Fruit fly (Drosophila melanogaster) whole organism, embryonic: ENCODE measurements around the gene Rok.
A peak's percentile ranks its signal among the peaks of the same experiment; 100 is the strongest.

Experiments used
- Abd-B ChIP-seq: fragments of 200-800 bp; sonication (Bioruptor generic); optimal IDR thresholded peaks from 2 replicates; lab custom pipeline; 2018; ENCODE audit warnings: missing biosample characterization, mild to moderate bottlenecking, missing genetic modification characterization, moderate library complexity
- B-H2 ChIP-seq: fragments of 200-800 bp; sonication (Bioruptor generic); optimal IDR thresholded peaks from 2 replicates; lab custom pipeline; 2018; ENCODE audit warnings: missing biosample characterization, mild to moderate bottlenecking, missing genetic modification characterization
- BEAF-32 ChIP-seq: fragments of 200-800 bp; sonication (Bioruptor generic); optimal IDR thresholded peaks from 3 replicates; lab custom pipeline; 2017; ENCODE audit warnings: missing biosample characterization, missing genetic modification characterization, mild to moderate bottlenecking, moderate library complexity, missing genetic modification reagents
- CG12659 ChIP-seq: fragments of 200-800 bp; sonication (Bioruptor generic); optimal IDR thresholded peaks from 3 replicates; lab custom pipeline; 2017; ENCODE audit warnings: mild to moderate bottlenecking, missing biosample characterization, missing genetic modification reagents, missing genetic modification characterization
- CG13287 ChIP-seq: fragments of 200-800 bp; sonication (Bioruptor generic); IDR thresholded peaks from 2 replicates; pipeline ENCODE4 v1.3.6; 2022; ENCODE audit warnings: missing biosample characterization, missing genetic modification characterization; ENCODE audit not compliant: partially characterized antibody
- CG14860 ChIP-seq: fragments of 200-800 bp; sonication (Bioruptor generic); IDR thresholded peaks from 3 replicates; pipeline ENCODE4 v1.3.6; 2022; ENCODE audit warnings: missing biosample characterization, missing genetic modification characterization; ENCODE audit not compliant: partially characterized antibody
- CG1529 ChIP-seq: fragments of 200-800 bp; sonication (Bioruptor generic); optimal IDR thresholded peaks from 3 replicates; lab custom pipeline; 2018; ENCODE audit warnings: missing biosample characterization, missing genetic modification characterization
- CG1647 ChIP-seq: fragments of 200-800 bp; sonication (Bioruptor generic); optimal IDR thresholded peaks from 3 replicates; lab custom pipeline; 2016; ENCODE audit warnings: missing biosample characterization, missing genetic modification characterization
- CG16813 ChIP-seq: fragments of 200-800 bp; sonication (Bioruptor generic); IDR thresholded peaks from 3 replicates; pipeline ENCODE4 v1.3.6; 2022; ENCODE audit warnings: missing biosample characterization, missing genetic modification characterization; ENCODE audit not compliant: partially characterized antibody
- CG17612 ChIP-seq: fragments of 200-800 bp; sonication (Bioruptor generic); IDR thresholded peaks from 2 replicates; pipeline ENCODE4 v1.3.6; 2022; ENCODE audit warnings: missing biosample characterization, missing genetic modification characterization
- CG17829 ChIP-seq: fragments of 200-800 bp; optimal IDR thresholded peaks from 2 replicates; lab custom pipeline; 2019; ENCODE audit warnings: missing biosample characterization, mild to moderate bottlenecking, missing genetic modification characterization, moderate library complexity
- CG2116 ChIP-seq: fragments of 200-800 bp; sonication (Bioruptor generic); optimal IDR thresholded peaks from 3 replicates; lab custom pipeline; 2018; ENCODE audit warnings: missing biosample characterization, mild to moderate bottlenecking, missing genetic modification characterization
- CG2712 ChIP-seq: fragments of 200-800 bp; optimal IDR thresholded peaks from 3 replicates; lab custom pipeline; 2019; ENCODE audit warnings: missing biosample characterization, mild to moderate bottlenecking, missing genetic modification characterization, moderate library complexity
- CG30020 ChIP-seq: fragments of 200-800 bp; optimal IDR thresholded peaks from 2 replicates; lab custom pipeline; 2019; ENCODE audit warnings: missing biosample characterization, mild to moderate bottlenecking, missing genetic modification characterization, moderate library complexity
- CG33213 ChIP-seq: fragments of 200-800 bp; sonication (Bioruptor generic); optimal IDR thresholded peaks from 3 replicates; lab custom pipeline; 2016; ENCODE audit warnings: missing biosample characterization, missing genetic modification characterization
- CG34224 ChIP-seq: fragments of 200-800 bp; sonication (Bioruptor generic); IDR thresholded peaks from 3 replicates; pipeline ENCODE4 v1.3.6; 2022; ENCODE audit warnings: missing biosample characterization, missing genetic modification characterization; ENCODE audit not compliant: partially characterized antibody
- CG3995 ChIP-seq: fragments of 200-800 bp; sonication (Bioruptor generic); optimal IDR thresholded peaks from 3 replicates; lab custom pipeline; 2016; ENCODE audit warnings: missing biosample characterization, missing genetic modification characterization
- CG42726 ChIP-seq: fragments of 200-800 bp; sonication (Bioruptor generic); IDR thresholded peaks from 2 replicates; pipeline ENCODE4 v1.3.6; 2022; ENCODE audit warnings: missing biosample characterization, missing genetic modification characterization; ENCODE audit not compliant: partially characterized antibody
- CG5953 ChIP-seq: fragments of 200-800 bp; sonication (Bioruptor generic); IDR thresholded peaks from 2 replicates; pipeline ENCODE4 v1.3.6; 2022; ENCODE audit warnings: missing biosample characterization, missing genetic modification characterization
- CG6272 ChIP-seq: fragments of 200-800 bp; sonication (Bioruptor generic); IDR thresholded peaks from 2 replicates; pipeline ENCODE4 v1.3.6; 2022; ENCODE audit warnings: missing biosample characterization, missing genetic modification characterization
- CG6791 ChIP-seq: fragments of 200-800 bp; sonication (Bioruptor generic); IDR thresholded peaks from 3 replicates; pipeline ENCODE4 v1.3.6; 2022; ENCODE audit warnings: missing biosample characterization, missing genetic modification characterization; ENCODE audit not compliant: partially characterized antibody
- CG8290 ChIP-seq, 3 experiments: fragments of 200-800 bp; sonication (Bioruptor generic); optimal IDR thresholded peaks; 2 replicates each; lab custom pipeline; 2016 to 2019; ENCODE audit warnings: missing biosample characterization in 3 of 3, missing genetic modification characterization in 3 of 3, mild to moderate bottlenecking in 2 of 3, moderate library complexity in 1 of 3
- CG8388 ChIP-seq: fragments of 200-800 bp; sonication (Bioruptor generic); optimal IDR thresholded peaks from 2 replicates; lab custom pipeline; 2019; ENCODE audit warnings: missing biosample characterization, mild to moderate bottlenecking, missing genetic modification characterization, moderate library complexity
- Dref ChIP-seq: fragments of 200-800 bp; sonication (Bioruptor generic); IDR thresholded peaks from 2 replicates; pipeline ENCODE4 v1.3.6; 2022; ENCODE audit warnings: missing biosample characterization, missing genetic modification characterization
- HLH4C ChIP-seq: fragments of 200-800 bp; sonication (Bioruptor generic); IDR thresholded peaks from 3 replicates; pipeline ENCODE4 v1.3.6; 2022; ENCODE audit warnings: missing biosample characterization, missing genetic modification characterization; ENCODE audit not compliant: partially characterized antibody
- HmgZ ChIP-seq: fragments of 200-800 bp; sonication (Bioruptor generic); optimal IDR thresholded peaks from 2 replicates; lab custom pipeline; 2018; ENCODE audit warnings: missing biosample characterization, mild to moderate bottlenecking, missing genetic modification characterization
- Hmr ChIP-seq: fragments of 200-800 bp; sonication (Bioruptor generic); optimal IDR thresholded peaks from 3 replicates; lab custom pipeline; 2017; ENCODE audit warnings: mild to moderate bottlenecking, missing biosample characterization, missing genetic modification reagents, missing genetic modification characterization
- MBD-R2 ChIP-seq: fragments of 200-800 bp; sonication (Bioruptor generic); IDR thresholded peaks from 2 replicates; pipeline ENCODE4 v1.3.6; 2022; ENCODE audit warnings: missing biosample characterization, missing genetic modification characterization
- MESR4 ChIP-seq: fragments of 200-800 bp; sonication (Bioruptor generic); optimal IDR thresholded peaks from 2 replicates; lab custom pipeline; 2018; ENCODE audit warnings: missing biosample characterization, mild to moderate bottlenecking, missing genetic modification characterization, moderate library complexity
- NfI ChIP-seq: fragments of 200-800 bp; sonication (Bioruptor generic); optimal IDR thresholded peaks from 3 replicates; lab custom pipeline; 2018; ENCODE audit warnings: missing biosample characterization, mild to moderate bottlenecking, missing genetic modification characterization, moderate library complexity
- Rx ChIP-seq: fragments of 200-800 bp; sonication (Bioruptor generic); IDR thresholded peaks from 2 replicates; pipeline ENCODE4 v1.3.6; 2022; ENCODE audit warnings: missing biosample characterization, missing genetic modification characterization
- ato ChIP-seq: fragments of 200-800 bp; sonication (Bioruptor generic); IDR thresholded peaks from 2 replicates; pipeline ENCODE4 v1.3.6; 2022; ENCODE audit warnings: missing biosample characterization, missing genetic modification characterization; ENCODE audit not compliant: partially characterized antibody
- h ChIP-seq: fragments of >200 bp; optimal IDR thresholded peaks from 2 replicates; lab custom pipeline; 2017
- hb ChIP-seq: fragments of 200-800 bp; sonication (Bioruptor generic); IDR thresholded peaks from 3 replicates; pipeline ENCODE4 v1.3.6; 2022; ENCODE audit warnings: missing biosample characterization, missing genetic modification characterization; ENCODE audit not compliant: partially characterized antibody
- inv ChIP-seq: fragments of 200-800 bp; sonication (Bioruptor generic); IDR thresholded peaks from 2 replicates; pipeline ENCODE4 v1.3.6; 2022; ENCODE audit warnings: missing biosample characterization, missing genetic modification characterization; ENCODE audit not compliant: partially characterized antibody
- knrl ChIP-seq: fragments of 200-800 bp; sonication (Bioruptor generic); IDR thresholded peaks from 3 replicates; pipeline ENCODE4 v1.3.6; 2022; ENCODE audit warnings: missing biosample characterization, missing genetic modification characterization; ENCODE audit not compliant: partially characterized antibody
- mam ChIP-seq: fragments of 200-800 bp; sonication (Bioruptor generic); optimal IDR thresholded peaks from 3 replicates; lab custom pipeline; 2016; ENCODE audit warnings: missing biosample characterization, missing genetic modification characterization
- nmo ChIP-seq: fragments of 200-800 bp; sonication (Bioruptor generic); optimal IDR thresholded peaks from 2 replicates; lab custom pipeline; 2018; ENCODE audit warnings: missing biosample characterization, mild to moderate bottlenecking, missing genetic modification characterization, moderate library complexity
- pita ChIP-seq: fragments of 200-800 bp; sonication (Bioruptor generic); optimal IDR thresholded peaks from 2 replicates; lab custom pipeline; 2017; ENCODE audit warnings: missing biosample characterization, mild to moderate bottlenecking, missing genetic modification characterization
- row ChIP-seq: fragments of 200-800 bp; sonication (Bioruptor generic); IDR thresholded peaks from 3 replicates; pipeline ENCODE4 v1.3.6; 2022; ENCODE audit warnings: missing biosample characterization, missing genetic modification characterization
- schlank ChIP-seq: fragments of 200-800 bp; sonication (Bioruptor generic); optimal IDR thresholded peaks from 2 replicates; lab custom pipeline; 2018; ENCODE audit warnings: missing biosample characterization, mild to moderate bottlenecking, missing genetic modification characterization
- scrt ChIP-seq: fragments of 200-800 bp; sonication (Bioruptor generic); optimal IDR thresholded peaks from 2 replicates; lab custom pipeline; 2018; ENCODE audit warnings: missing biosample characterization, mild to moderate bottlenecking, missing genetic modification characterization, moderate library complexity
- sd ChIP-seq: fragments of 200-800 bp; sonication (Bioruptor generic); optimal IDR thresholded peaks from 3 replicates; lab custom pipeline; 2018; ENCODE audit warnings: missing biosample characterization, mild to moderate bottlenecking, missing genetic modification characterization, moderate library complexity
- stwl ChIP-seq: fragments of 200-800 bp; sonication (Bioruptor generic); optimal IDR thresholded peaks from 3 replicates; lab custom pipeline; 2018; ENCODE audit warnings: missing biosample characterization, mild to moderate bottlenecking, missing genetic modification characterization, moderate library complexity
- tna ChIP-seq: fragments of 200-800 bp; sonication (Bioruptor generic); IDR thresholded peaks from 2 replicates; pipeline ENCODE4 v1.3.6; 2022; ENCODE audit warnings: missing biosample characterization, missing genetic modification characterization; ENCODE audit not compliant: partially characterized antibody
- unc-4 ChIP-seq: fragments of 200-800 bp; sonication (Bioruptor generic); IDR thresholded peaks from 2 replicates; pipeline ENCODE4 v1.3.6; 2022; ENCODE audit warnings: missing biosample characterization, missing genetic modification characterization; ENCODE audit not compliant: partially characterized antibody
- vnd ChIP-seq: fragments of 200-800 bp; sonication (Bioruptor generic); IDR thresholded peaks from 3 replicates; pipeline ENCODE4 v1.3.6; 2022; ENCODE audit warnings: missing biosample characterization, missing genetic modification characterization; ENCODE audit not compliant: partially characterized antibody

The Rok gene

dm6 chrX:16651098-16651497 is 13.9 kb upstream of the Rok start, which contains the start of the genes CG32573 and CG42512 (continued):
- TF ChIP-seq Rx (GFP tag; lab: Robert Waterston, UW), result no peak
- peak; percentile 71 for TF ChIP-seq BEAF-32 (GFP tag; lab: Kevin White, UChicago)
- peak; percentile 62; the same call in 2 of the 3 replicates for TF ChIP-seq CG6791 (GFP tag; lab: Robert Waterston, UW)
- peak; percentile 77 for TF ChIP-seq HLH4C
- TF ChIP-seq nmo (GFP tag; lab: Kevin White, UChicago), result peak; percentile 23
- TF ChIP-seq hb (GFP tag; lab: Robert Waterston, UW), result peak; percentile 49; the same call in 1 of the 3 replicates
- peak; percentile 16 for TF ChIP-seq CG17829 (tag; lab: Kevin White, UChicago)
- no peak for TF ChIP-seq CG17612 (GFP tag; lab: Robert Waterston, UW)
- peak; percentile 48; the same call in 1 of the 2 replicates for TF ChIP-seq ato
- TF ChIP-seq CG12659 (GFP tag; lab: Kevin White, UChicago), result peak; percentile 43
- no peak for TF ChIP-seq Abd-B (GFP tag; lab: Kevin White, UChicago)
- TF ChIP-seq CG2712, result peak; percentile 12
- peak; percentile 44; the same call in 1 of the 2 replicates for TF ChIP-seq inv (GFP tag; lab: Robert Waterston, UW)
- TF ChIP-seq h, result no peak
- peak; percentile 40 for TF ChIP-seq MBD-R2 (GFP tag; lab: Robert Waterston, UW)
- peak; percentile 34 for TF ChIP-seq CG33213
- peak; percentile 40; the same call in 1 of the 3 replicates for TF ChIP-seq knrl (GFP tag; lab: Robert Waterston, UW)
- no peak for TF ChIP-seq CG8290 (GFP tag; optimal IDR thresholded peaks at IDR 0.05; lab: Kevin White, UChicago)
- peak in 1 of 2 experiments; percentile 71 for TF ChIP-seq CG8290 (tag; optimal IDR thresholded peaks at IDR 0.05; lab: Kevin White, UChicago)
- peak; percentile 26 for TF ChIP-seq CG3995
- peak; percentile 11 for TF ChIP-seq CG1647
- TF ChIP-seq stwl (tag; lab: Kevin White, UChicago), result peak; percentile 95
- no peak for TF ChIP-seq CG8388
- peak; percentile 74 for TF ChIP-seq tna
- TF ChIP-seq schlank (tag; lab: Kevin White, UChicago), result no peak
- TF ChIP-seq row, result peak; percentile 12; the same call in 1 of the 3 replicates
- TF ChIP-seq MESR4 (GFP tag; lab: Kevin White, UChicago), result peak; percentile 11
- TF ChIP-seq CG1529, result no peak
- TF ChIP-seq NfI (GFP tag; lab: Kevin White, UChicago), result no peak
- TF ChIP-seq CG34224, result peak; percentile 79
- peak; percentile 19 for TF ChIP-seq Hmr
- no peak for TF ChIP-seq CG6272 (GFP tag; lab: Robert Waterston, UW)
- TF ChIP-seq HmgZ (tag; lab: Kevin White, UChicago), result peak; percentile 49
- TF ChIP-seq vnd (GFP tag; lab: Robert Waterston, UW), result 0 out of 3 replicates have a peak, but pooled peaks have one; percentile 52
- TF ChIP-seq B-H2 (GFP tag; lab: Kevin White, UChicago), result peak; percentile 43
- peak; percentile 13 for TF ChIP-seq mam (GFP tag; lab: Kevin White, UChicago)
- peak; percentile 77 for TF ChIP-seq Dref (GFP tag; lab: Robert Waterston, UW)
- peak; percentile 71 for TF ChIP-seq CG2116 (GFP tag; lab: Kevin White, UChicago)
- peak; percentile 71 for TF ChIP-seq unc-4 (GFP tag; lab: Robert Waterston, UW)
- peak; percentile 17 for TF ChIP-seq sd (tag; lab: Kevin White, UChicago)
- TF ChIP-seq CG16813 (GFP tag; lab: Robert Waterston, UW), result peak; percentile 67
- no peak for TF ChIP-seq scrt (GFP tag; lab: Kevin White, UChicago)
- peak; percentile 38; the same call in 1 of the 3 replicates for TF ChIP-seq CG14860
- no peak for TF ChIP-seq CG5953 (GFP tag; lab: Robert Waterston, UW)
- peak; percentile 83 for TF ChIP-seq CG13287
- TF ChIP-seq CG30020 (tag; lab: Kevin White, UChicago), result peak; percentile 19
- peak; percentile 24 for TF ChIP-seq pita (GFP tag; lab: Kevin White, UChicago)
- peak; percentile 4; the same call in 1 of the 2 replicates for TF ChIP-seq CG42726 (GFP tag; lab: Robert Waterston, UW)
